Fruit fly (Drosophila melanogaster): ENCODE data around the gene Srp54.

The Srp54 gene

dm6 chr2L:9894871-9895364 lies 17.8 kb upstream of the Srp54 start, which contains the start of gene Bka:
Gene Bka (plus strand): TSS chr2L:9895287.
- TF ChIP-seq btn (GFP tag; optimal IDR thresholded peaks at IDR 0.05) = no peak
- peak; percentile 86 for TF ChIP-seq Dref (GFP tag; IDR thresholded peaks at IDR 0.05)
- TF ChIP-seq Vsx1 (GFP tag; optimal IDR thresholded peaks at IDR 0.05) = peak; percentile 72
- peak; percentile 46; the same call in 1 of the 2 replicates for TF ChIP-seq CG17328 (GFP tag; IDR thresholded peaks at IDR 0.05)
- TF ChIP-seq CG9817 (tag; optimal IDR thresholded peaks at IDR 0.05) = peak; percentile 30
- peak; percentile 53; the same call in 2 of the 3 replicates for TF ChIP-seq Dbx (GFP tag; IDR thresholded peaks at IDR 0.05)
- TF ChIP-seq CG4854 (GFP tag; optimal IDR thresholded peaks at IDR 0.05) = peak; percentile 29
- peak; percentile 51 for TF ChIP-seq MTF-1 (GFP tag; optimal IDR thresholded peaks at IDR 0.05; ENCODE audit: borderline replicate concordance)
- TF ChIP-seq unpg (GFP tag; optimal IDR thresholded peaks at IDR 0.05) = peak; percentile 54
- TF ChIP-seq CG2875 (GFP tag; optimal IDR thresholded peaks at IDR 0.05) = peak; percentile 8
- peak; percentile 46 for TF ChIP-seq CG4617 (GFP tag; optimal IDR thresholded peaks at IDR 0.05; ENCODE audit: borderline replicate concordance)
- peak; percentile 83 for TF ChIP-seq HmgZ (tag; optimal IDR thresholded peaks at IDR 0.05)
- peak; percentile 78 for TF ChIP-seq CG1603 (tag; optimal IDR thresholded peaks at IDR 0.05)
- peak; percentile 86 for TF ChIP-seq CG15514 (GFP tag; optimal IDR thresholded peaks at IDR 0.05)
- TF ChIP-seq her (GFP tag; optimal IDR thresholded peaks at IDR 0.05) = peak; percentile 40
- no peak for TF ChIP-seq ewg (GFP tag; optimal IDR thresholded peaks at IDR 0.05)
- TF ChIP-seq nom (GFP tag; optimal IDR thresholded peaks at IDR 0.05) = peak; percentile 53
- peak; percentile 22; the same call in 1 of the 2 replicates for TF ChIP-seq ranshi (GFP tag; IDR thresholded peaks at IDR 0.05)
- TF ChIP-seq Optix (GFP tag; IDR thresholded peaks at IDR 0.05) = no peak
- peak; percentile 15 for TF ChIP-seq Mad (GFP tag; optimal IDR thresholded peaks at IDR 0.05)
- TF ChIP-seq Hmr (GFP tag; optimal IDR thresholded peaks at IDR 0.05) = peak; percentile 77
- peak; percentile 18 for TF ChIP-seq fd64A (GFP tag; optimal IDR thresholded peaks at IDR 0.05)
- TF ChIP-seq CG3847 (GFP tag; IDR thresholded peaks at IDR 0.05) = no peak; the same call in 1 of the 2 replicates
- TF ChIP-seq CG18011 (GFP tag; optimal IDR thresholded peaks at IDR 0.05) = peak; percentile 22
- TF ChIP-seq CG12942 (GFP tag; optimal IDR thresholded peaks at IDR 0.05) = no peak
- TF ChIP-seq toy (GFP tag; IDR thresholded peaks at IDR 0.05) = no peak
- TF ChIP-seq lab (GFP tag; optimal IDR thresholded peaks at IDR 0.05) = peak; percentile 72
- peak; percentile 82 for TF ChIP-seq CG10267 (tag; optimal IDR thresholded peaks at IDR 0.05)
- TF ChIP-seq CG11560 (tag; IDR thresholded peaks at IDR 0.05) = no peak
- TF ChIP-seq Doc3 (GFP tag; IDR thresholded peaks at IDR 0.05; ENCODE audit: partially characterized antibody) = peak; percentile 99
- TF ChIP-seq esg (GFP tag; conservative IDR thresholded peaks at IDR 0.05) = no peak
- peak; percentile 25 for TF ChIP-seq CG15696 (tag; optimal IDR thresholded peaks at IDR 0.05)
- TF ChIP-seq slbo (GFP tag; IDR thresholded peaks at IDR 0.05) = 0 out of 2 replicates have a peak, but pooled peaks have one; percentile 28
- peak; percentile 77 for TF ChIP-seq CG10543 (GFP tag; optimal IDR thresholded peaks at IDR 0.05)
- TF ChIP-seq usp (GFP tag; optimal IDR thresholded peaks at IDR 0.05) = no peak
- TF ChIP-seq odd (GFP tag; optimal IDR thresholded peaks at IDR 0.05) = peak; percentile 73
- TF ChIP-seq CTCF (GFP tag; optimal IDR thresholded peaks at IDR 0.05) = peak; percentile 56
- peak; percentile 79 for TF ChIP-seq Sry-δ (GFP tag; optimal IDR thresholded peaks at IDR 0.05)
- TF ChIP-seq sens (GFP tag) = peak; percentile 79
- peak; percentile 93 for TF ChIP-seq CG7963 (GFP tag; IDR thresholded peaks at IDR 0.05; ENCODE audit: partially characterized antibody)
- no peak for TF ChIP-seq tgo (GFP tag; IDR thresholded peaks at IDR 0.05)
- TF ChIP-seq CG13424 (tag; optimal IDR thresholded peaks at IDR 0.05) = peak; percentile 53
- TF ChIP-seq bcd (GFP tag; optimal IDR thresholded peaks at IDR 0.05) = peak; percentile 48
- TF ChIP-seq CG5180 (GFP tag; optimal IDR thresholded peaks at IDR 0.05) = no peak
- peak; percentile 77 for TF ChIP-seq Sin3A (optimal IDR thresholded peaks at IDR 0.05)
- TF ChIP-seq Lim3 (GFP tag; IDR thresholded peaks at IDR 0.05) = no peak
- peak; percentile 85 for TF ChIP-seq CG34376 (GFP tag; optimal IDR thresholded peaks at IDR 0.05)
- peak; percentile 77 for TF ChIP-seq CG13894 (tag; optimal IDR thresholded peaks at IDR 0.05)
- TF ChIP-seq CG16779 (GFP tag; IDR thresholded peaks at IDR 0.05) = no peak
- no peak for TF ChIP-seq Dip2 (GFP tag; IDR thresholded peaks at IDR 0.05)

Measured in whole organism, embryonic.